Fruit fly (Drosophila melanogaster) whole organism, wandering third instar larva: ENCODE data around the gene Ir94a.

Experiments used
- Abd-B ChIP-seq: fragments of >200 bp; optimal IDR thresholded peaks from 2 replicates; lab custom pipeline; 2017; ENCODE audit warnings: missing biosample characterization, missing genetic modification characterization
- CG32264 ChIP-seq: fragments of 200-800 bp; sonication (Bioruptor generic); optimal IDR thresholded peaks from 2 replicates; lab custom pipeline; 2016; ENCODE audit warnings: missing biosample characterization, missing genetic modification characterization
- CG9705 ChIP-seq: fragments of 200-800 bp; sonication (Bioruptor generic); optimal IDR thresholded peaks from 2 replicates; lab custom pipeline; 2018; ENCODE audit warnings: missing biosample characterization, mild to moderate bottlenecking, missing genetic modification characterization
- CrebA ChIP-seq: fragments of 200-800 bp; sonication (Bioruptor generic); optimal IDR thresholded peaks from 2 replicates; lab custom pipeline; 2016; ENCODE audit warnings: missing biosample characterization, mild to moderate bottlenecking, missing genetic modification characterization, borderline replicate concordance
- Dfd ChIP-seq: fragments of >200 bp; optimal IDR thresholded peaks from 2 replicates; lab custom pipeline; 2017; ENCODE audit warnings: missing biosample characterization, missing genetic modification characterization
- Dif ChIP-seq: fragments of 200-275, 200-300 bp; sonication (Bioruptor generic); optimal IDR thresholded peaks from 2 replicates; lab custom pipeline; 2018; ENCODE audit warnings: missing biosample characterization, missing genetic modification characterization; ENCODE audit not compliant: partially characterized antibody
- GATAd ChIP-seq: sonication (Bioruptor generic); optimal IDR thresholded peaks from 2 replicates; lab custom pipeline; 2016; ENCODE audit warnings: missing biosample characterization, missing genetic modification characterization
- Hnf4 ChIP-seq: fragments of 200-800 bp; sonication (Bioruptor generic); optimal IDR thresholded peaks from 2 replicates; lab custom pipeline; 2016; ENCODE audit warnings: missing biosample characterization, mild to moderate bottlenecking, missing genetic modification characterization
- Hr78 ChIP-seq: fragments of >200 bp; optimal IDR thresholded peaks from 2 replicates; lab custom pipeline; 2017; ENCODE audit warnings: missing biosample characterization, missing genetic modification characterization
- Hr83 ChIP-seq: fragments of 200-300 bp; sonication (Bioruptor generic); optimal IDR thresholded peaks from 2 replicates; lab custom pipeline; 2016; ENCODE audit warnings: missing biosample characterization, mild to moderate bottlenecking, missing genetic modification characterization, moderate library complexity; ENCODE audit not compliant: poor library complexity, severe bottlenecking
- Myc ChIP-seq: fragments of >200 bp; optimal IDR thresholded peaks from 2 replicates; lab custom pipeline; 2017
- Rel ChIP-seq, 2 experiments: fragments of 200-800 bp; sonication (Bioruptor generic) in 1 of 2; optimal IDR thresholded peaks; 2 replicates in 1 of 2; 3 replicates in 1 of 2; lab custom pipeline; 2016 to 2019; ENCODE audit warnings: mild to moderate bottlenecking in 2 of 2, missing biosample characterization in 2 of 2, missing genetic modification characterization in 2 of 2, moderate library complexity in 1 of 2
- Sp1 ChIP-seq: fragments of 200-800 bp; sonication (Bioruptor generic); optimal IDR thresholded peaks from 3 replicates; lab custom pipeline; 2019; ENCODE audit warnings: missing biosample characterization, mild to moderate bottlenecking, missing genetic modification characterization, moderate library complexity
- Vsx2 ChIP-seq: fragments of 200-300, 225-300 bp; sonication (Bioruptor generic); optimal IDR thresholded peaks from 2 replicates; lab custom pipeline; 2018; ENCODE audit warnings: missing biosample characterization, missing genetic modification characterization; ENCODE audit not compliant: partially characterized antibody
- br ChIP-seq: fragments of 200-800 bp; sonication (Bioruptor generic); optimal IDR thresholded peaks from 2 replicates; lab custom pipeline; 2016; ENCODE audit warnings: missing biosample characterization, missing genetic modification characterization
- brk ChIP-seq: fragments of 200-800 bp; sonication (Bioruptor generic); optimal IDR thresholded peaks from 2 replicates; lab custom pipeline; 2016; ENCODE audit warnings: missing biosample characterization, mild to moderate bottlenecking, missing genetic modification characterization
- dl ChIP-seq, 2 experiments: fragments of 175-275, 200-275 bp in 1 of 2; fragments of 200-275 bp in 1 of 2; sonication (Bioruptor generic); optimal IDR thresholded peaks; lab custom pipeline; 2018; ENCODE audit warnings: mild to moderate bottlenecking in 2 of 2, missing biosample characterization in 2 of 2, missing genetic modification characterization in 2 of 2, moderate library complexity in 2 of 2; ENCODE audit not compliant: partially characterized antibody in 2 of 2, insufficient read depth in 1 of 2
- dmrt93B ChIP-seq: fragments of 200-800 bp; sonication (Bioruptor generic); optimal IDR thresholded peaks from 2 replicates; lab custom pipeline; 2018; ENCODE audit warnings: missing biosample characterization, mild to moderate bottlenecking, missing genetic modification characterization
- ey ChIP-seq: fragments of 200-800 bp; sonication (Bioruptor generic); optimal IDR thresholded peaks from 2 replicates; lab custom pipeline; 2016; ENCODE audit warnings: missing biosample characterization, missing genetic modification characterization
- foxo ChIP-seq, 2 experiments: fragments of 200-800 bp; sonication (Bioruptor generic); optimal IDR thresholded peaks; 2 replicates in 1 of 2; 3 replicates in 1 of 2; lab custom pipeline; 2016 to 2017; ENCODE audit warnings: missing biosample characterization in 2 of 2, missing genetic modification characterization in 2 of 2
- fru ChIP-seq: fragments of 200-800 bp; sonication (Bioruptor generic); optimal IDR thresholded peaks from 3 replicates; lab custom pipeline; 2016; ENCODE audit warnings: missing biosample characterization, mild to moderate bottlenecking, missing genetic modification characterization
- jim ChIP-seq: fragments of 175-275, 200-325 bp; sonication (Bioruptor generic); optimal IDR thresholded peaks from 2 replicates; lab custom pipeline; 2016; ENCODE audit warnings: missing biosample characterization, mild to moderate bottlenecking, missing genetic modification characterization
- lola ChIP-seq: fragments of >200 bp; optimal IDR thresholded peaks from 2 replicates; lab custom pipeline; 2017; ENCODE audit warnings: missing biosample characterization, missing genetic modification characterization
- pan ChIP-seq: fragments of >200 bp; optimal IDR thresholded peaks from 2 replicates; lab custom pipeline; 2017
- psq ChIP-seq: fragments of 200-800 bp; sonication (Bioruptor generic); optimal IDR thresholded peaks from 3 replicates; lab custom pipeline; 2017; ENCODE audit warnings: missing biosample characterization, mild to moderate bottlenecking, missing genetic modification characterization, moderate library complexity
- rgr ChIP-seq: fragments of 200-800 bp; sonication (Bioruptor generic); optimal IDR thresholded peaks from 3 replicates; lab custom pipeline; 2016; ENCODE audit warnings: missing biosample characterization, mild to moderate bottlenecking, missing genetic modification characterization
- sage ChIP-seq: fragments of 200-800 bp; sonication (Bioruptor generic); optimal IDR thresholded peaks from 2 replicates; lab custom pipeline; 2016; ENCODE audit warnings: missing biosample characterization, mild to moderate bottlenecking, missing genetic modification characterization
- tai ChIP-seq: sonication (Bioruptor generic); optimal IDR thresholded peaks from 2 replicates; lab custom pipeline; 2016; ENCODE audit warnings: missing biosample characterization, missing genetic modification characterization
- usp ChIP-seq: fragments of >200 bp; optimal IDR thresholded peaks from 2 replicates; lab custom pipeline; 2017; ENCODE audit warnings: missing biosample characterization, missing genetic modification characterization
- woc ChIP-seq: sonication (Bioruptor generic); optimal IDR thresholded peaks from 2 replicates; lab custom pipeline; 2016; ENCODE audit warnings: missing biosample characterization, mild to moderate bottlenecking, missing genetic modification characterization

Gene Ir94a

DNA sequence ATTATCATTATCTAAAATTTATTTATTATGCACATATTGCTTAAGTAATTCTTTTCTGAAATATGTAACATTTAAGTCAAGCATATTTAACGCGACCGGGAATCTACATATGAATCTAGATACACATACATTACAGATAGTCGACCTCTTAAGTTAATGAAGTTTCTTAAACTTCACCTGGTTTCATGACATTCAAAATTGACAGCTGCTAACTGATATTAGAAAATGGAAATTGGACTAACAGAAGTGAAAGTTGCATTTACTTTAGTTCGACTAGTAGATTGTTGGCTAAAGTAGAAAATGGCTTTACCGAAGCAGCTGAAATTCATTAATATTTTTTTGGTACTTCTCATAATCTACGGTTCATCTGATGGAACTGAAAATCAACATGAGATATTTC, at the start of gene Ir94a:
Gene Ir94a, plus strand, starts transcription at position 301 of the 400 bp plus-strand sequence.
- TF ChIP-seq Abd-B: no peak
- TF ChIP-seq tai: no peak
- TF ChIP-seq brk (GFP tag; lab: Kevin White, UChicago): no peak
- TF ChIP-seq ey (GFP tag; lab: Kevin White, UChicago): no peak
- TF ChIP-seq foxo (GFP tag; optimal IDR thresholded peaks at IDR 0.05; lab: Kevin White, UChicago): no peak
- no peak for TF ChIP-seq usp (GFP tag; lab: Kevin White, UChicago)
- no peak for TF ChIP-seq Hr78 (GFP tag; lab: Kevin White, UChicago)
- no peak for TF ChIP-seq GATAd
- TF ChIP-seq woc: no peak

DNA sequence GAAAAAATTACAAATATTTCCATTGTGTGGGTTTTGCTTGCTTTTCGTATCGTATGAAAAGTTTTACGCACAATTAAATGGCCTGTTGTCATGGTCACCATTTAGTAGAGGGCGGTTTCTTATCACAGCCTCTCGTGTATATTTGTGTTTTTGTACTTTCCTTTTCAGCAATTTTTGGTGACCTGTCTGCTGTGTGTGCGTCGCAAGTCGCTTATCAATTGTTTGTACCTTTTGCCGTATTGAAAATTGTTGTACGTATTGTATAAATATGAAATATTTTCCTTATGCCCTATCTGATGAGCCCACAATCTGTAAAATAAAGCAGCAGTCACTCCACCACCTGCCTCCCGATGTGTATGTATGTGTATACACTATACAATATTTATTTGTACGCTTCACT, 46.8 kb upstream of the Ir94a start:
- no peak for TF ChIP-seq lola (GFP tag; lab: Kevin White, UChicago)
- TF ChIP-seq ey (GFP tag; lab: Kevin White, UChicago): no peak
- no peak for TF ChIP-seq Sp1 (GFP tag; lab: Kevin White, UChicago)
- TF ChIP-seq Hr78 (GFP tag; lab: Kevin White, UChicago): no peak
- TF ChIP-seq Vsx2 (GFP tag; lab: Kevin White, UChicago): no peak
- TF ChIP-seq Rel (GFP tag; optimal IDR thresholded peaks at IDR 0.05; lab: Kevin White, UChicago): no peak
- TF ChIP-seq Rel (tag; optimal IDR thresholded peaks at IDR 0.05; lab: Kevin White, UChicago): peak; percentile 10
- no peak for TF ChIP-seq Dfd
- no peak for TF ChIP-seq sage
- TF ChIP-seq CG32264 (GFP tag; lab: Kevin White, UChicago): no peak

DNA sequence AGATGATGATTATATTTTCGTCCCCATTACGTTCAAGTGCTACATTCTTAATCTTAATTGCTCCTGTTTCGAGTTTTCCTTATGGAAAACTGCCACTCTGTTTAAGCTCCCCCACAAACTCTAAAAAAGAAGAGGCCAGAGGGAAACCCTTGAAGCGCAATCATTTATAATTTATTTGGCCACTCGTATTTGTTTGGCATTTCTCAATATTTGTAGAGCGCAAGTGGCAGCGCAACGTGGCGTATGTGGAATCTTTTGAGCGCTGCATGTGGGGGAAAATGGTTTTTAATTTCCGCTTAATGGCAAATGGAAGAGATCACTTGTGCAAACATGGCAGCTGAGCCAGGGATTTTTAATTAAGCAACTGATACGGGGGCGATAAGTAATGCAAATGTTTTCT, 46.0 kb upstream of the Ir94a start:
- TF ChIP-seq Hr83 (GFP tag; lab: Kevin White, UChicago): peak; percentile 25
- TF ChIP-seq Vsx2 (GFP tag; lab: Kevin White, UChicago): no peak

dm6 chr3R:22071628-22072027, 41.6 kb upstream of the Ir94a start:
- TF ChIP-seq Dfd: peak; percentile 82
- no peak for TF ChIP-seq pan (lab: Kevin White, UChicago)

dm6 chr3R:22072553-22072952, 40.7 kb upstream of the Ir94a start:
- TF ChIP-seq Myc (lab: Kevin White, UChicago) (peak; percentile 18), psq (GFP tag; lab: Kevin White, UChicago) (no peak)

DNA sequence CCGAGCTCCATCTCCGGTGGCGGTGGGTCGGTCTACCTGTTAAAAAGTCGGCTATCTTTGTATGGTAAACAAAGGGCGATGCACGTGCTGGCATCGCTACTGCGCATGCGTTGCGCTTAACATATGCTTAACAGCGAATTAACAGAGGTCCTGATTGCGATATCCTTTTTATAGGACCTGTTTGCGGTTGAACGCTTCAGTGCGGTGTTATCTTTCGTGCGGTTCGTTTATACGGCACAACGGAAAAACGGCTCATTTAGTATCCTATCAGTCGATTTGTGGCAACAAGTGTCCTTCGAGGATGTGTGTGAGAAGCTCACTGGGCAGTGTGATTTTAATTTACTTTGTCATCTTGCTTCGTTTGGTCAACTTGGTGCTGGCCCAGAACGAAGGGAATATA, 33.1 kb upstream of the Ir94a start, which contains the start of gene CG13408:
Gene CG13408, plus strand, starts transcription at position 222 of the 400 bp plus-strand sequence.
- TF ChIP-seq Dif (GFP tag; lab: Kevin White, UChicago): no peak
- TF ChIP-seq rgr (GFP tag; lab: Kevin White, UChicago): no peak

DNA sequence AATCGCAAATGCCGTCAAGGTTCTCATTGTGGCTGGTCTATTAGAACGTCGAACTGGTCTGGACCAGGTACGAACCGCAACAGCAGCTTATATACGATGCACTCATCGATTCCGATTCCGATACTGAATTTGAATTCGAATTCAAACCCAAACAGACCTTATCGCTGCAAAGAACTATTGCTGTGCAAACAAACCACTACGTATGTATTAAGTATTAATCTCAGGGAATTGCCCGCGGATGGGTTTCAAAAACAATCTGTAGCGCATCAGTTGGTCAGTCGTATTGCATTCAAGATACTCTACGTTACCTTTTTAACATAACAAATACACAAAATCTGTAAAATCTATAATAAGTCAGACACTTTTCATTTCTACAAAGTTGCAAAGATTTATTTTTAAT, 26.9 kb upstream of the Ir94a start, which contains the start of gene BomT3:
Gene BomT3, minus strand, starts transcription at position 101 of the 400 bp plus-strand sequence.
- TF ChIP-seq tai: no peak
- no peak for TF ChIP-seq rgr (GFP tag; lab: Kevin White, UChicago)
- no peak for TF ChIP-seq dl (GFP tag; optimal IDR thresholded peaks at IDR 0.05; lab: Kevin White, UChicago; ENCODE audit: insufficient read depth in 1 of 2, partially characterized antibody in 2 of 2)
- TF ChIP-seq dmrt93B (GFP tag; lab: Kevin White, UChicago): no peak
- no peak for TF ChIP-seq Hnf4 (GFP tag; lab: Kevin White, UChicago)
- no peak for TF ChIP-seq fru (GFP tag; lab: Kevin White, UChicago)
- no peak for TF ChIP-seq jim (GFP tag; lab: Kevin White, UChicago)
- TF ChIP-seq CrebA (GFP tag; lab: Kevin White, UChicago): no peak
- no peak for TF ChIP-seq GATAd
- no peak for TF ChIP-seq sage
- no peak for TF ChIP-seq Dif (GFP tag; lab: Kevin White, UChicago)
- no peak for TF ChIP-seq Dfd
- no peak for TF ChIP-seq brk (GFP tag; lab: Kevin White, UChicago)
- TF ChIP-seq pan (lab: Kevin White, UChicago): no peak
- TF ChIP-seq CG9705 (GFP tag; lab: Kevin White, UChicago): no peak
- no peak for TF ChIP-seq Myc (lab: Kevin White, UChicago)
- TF ChIP-seq psq (GFP tag; lab: Kevin White, UChicago): no peak
- TF ChIP-seq br (GFP tag; lab: Kevin White, UChicago): no peak
